2 fruit fly cellular contexts compared by ENCODE assay signal in the genomic region with DNA sequence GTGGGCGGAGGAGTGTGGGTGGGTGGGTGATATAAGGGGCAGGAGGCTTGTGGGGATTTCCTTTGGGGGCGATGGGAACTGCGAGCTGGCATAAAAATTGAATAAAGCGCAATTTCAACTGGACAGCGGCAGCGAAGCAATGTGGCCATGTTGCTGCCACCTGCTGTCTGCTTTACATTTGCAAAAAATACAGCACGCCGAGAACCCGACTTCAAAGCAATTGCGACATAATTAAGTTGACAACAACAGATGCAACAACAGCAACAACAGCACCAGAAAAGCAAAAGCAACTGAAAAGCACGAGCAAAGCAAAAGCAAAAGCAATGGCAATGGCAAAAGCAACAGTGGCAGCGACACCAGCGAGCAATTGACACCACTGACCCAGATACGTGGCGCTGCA.
TF ChIP-seq lines count a peak whose summit lies in the region.

No protein-coding gene starts in this region.

- no peak for TF ChIP-seq CTCF in whole organism, embryonic (GFP tag; optimal IDR thresholded peaks at IDR 0.05; lab: Kevin White, UChicago)

TF ChIP-seq in whole organism, embryonic, 481 proteins besides CTCF, POLR2A, EP300 and RAD21:
- TF ChIP-seq zfh1 (GFP tag; IDR thresholded peaks at IDR 0.05; lab: Robert Waterston, UW) (0 out of 3 replicates have a peak, but pooled peaks have one; percentile 48), lmd (GFP tag; IDR thresholded peaks at IDR 0.05; lab: Robert Waterston, UW) (no peak), CG10321 (GFP tag; IDR thresholded peaks at IDR 0.05; lab: Robert Waterston, UW) (no peak), lov (optimal IDR thresholded peaks at IDR 0.05; lab: Kevin White, UChicago) (no peak), lov (GFP tag; IDR thresholded peaks at IDR 0.05; lab: Robert Waterston, UW) (0 out of 3 replicates have a peak, but pooled peaks have one; percentile 55), CG8924 (tag; optimal IDR thresholded peaks at IDR 0.05; lab: Kevin White, UChicago) (no peak), CG5953 (GFP tag; IDR thresholded peaks at IDR 0.05; lab: Robert Waterston, UW) (0 out of 2 replicates have a peak, but pooled peaks have one; percentile 22), CG11560 (tag; IDR thresholded peaks at IDR 0.05; lab: Robert Waterston, UW) (0 out of 3 replicates have a peak, but pooled peaks have one; percentile 11)

TF ChIP-seq in whole organism, pupa, 21 proteins besides CTCF, POLR2A, EP300 and RAD21:
- no peak for TF ChIP-seq CG14655 (GFP tag; optimal IDR thresholded peaks at IDR 0.05; lab: Kevin White, UChicago)
- TF ChIP-seq fd96Ca (GFP tag; IDR thresholded peaks at IDR 0.05; lab: Robert Waterston, UW), result 0 out of 3 replicates have a peak, but pooled peaks have one; percentile 53
